Worm (Caenorhabditis elegans) whole organism, L1 larva: Measurements from ENCODE around the gene T22B7.22.

Experiments used
- C04F5.9 ChIP-seq: sonication (generic microtip); optimal IDR thresholded peaks from 2 replicates; lab custom pipeline; 2016; ENCODE audit warnings: missing genetic modification characterization, missing compliant biosample characterization
- C34B4.2 ChIP-seq: sonication (generic microtip); optimal IDR thresholded peaks from 2 replicates; lab custom pipeline; 2017; ENCODE audit warnings: mild to moderate bottlenecking, missing genetic modification characterization, missing compliant biosample characterization
- Y116A8C.19 ChIP-seq: sonication (generic microtip); optimal IDR thresholded peaks from 2 replicates; lab custom pipeline; 2016; ENCODE audit warnings: missing compliant biosample characterization, missing genetic modification characterization, borderline replicate concordance
- blmp-1 ChIP-seq: fragments of 150-350 bp; optimal IDR thresholded peaks from 2 replicates; lab custom pipeline; 2014; ENCODE audit warnings: missing biosample characterization, missing genetic modification characterization
- dpl-1 ChIP-seq, 3 experiments: fragments of 150-350 bp in 2 of 3; sonication (generic microtip) in 1 of 3; optimal IDR thresholded peaks; 2 replicates each; lab custom pipeline; 2014 to 2017; ENCODE audit warnings: missing biosample characterization in 3 of 3, missing genetic modification characterization in 3 of 3, missing genetic modification reagents in 3 of 3
- efl-1 ChIP-seq, 4 experiments: fragments of 150-350 bp; optimal IDR thresholded peaks in 3 of 4; peaks in 1 of 4; 1 replicate in 1 of 4; 2 replicates in 3 of 4; lab custom pipeline; 2014; ENCODE audit warnings: missing biosample characterization in 2 of 4, missing genetic modification characterization in 2 of 4, missing genetic modification reagents in 2 of 4
- lin-14 ChIP-seq: fragments of 200-800 bp; sonication (Bioruptor generic); optimal IDR thresholded peaks from 2 replicates; lab custom pipeline; 2018; ENCODE audit warnings: mild to moderate bottlenecking, missing genetic modification characterization, moderate library complexity, missing compliant biosample characterization
- nhr-76 ChIP-seq: sonication (generic microtip); optimal IDR thresholded peaks from 2 replicates; lab custom pipeline; 2017; ENCODE audit warnings: missing biosample characterization, missing genetic modification characterization
- unc-62 ChIP-seq: fragments of 150-350 bp; optimal IDR thresholded peaks from 2 replicates; lab custom pipeline; 2014; ENCODE audit warnings: missing biosample characterization, missing genetic modification reagents, missing genetic modification characterization

- TF ChIP-seq efl-1 (optimal IDR thresholded peaks at IDR 0.05; lab: Kevin White, UChicago) (no peak), efl-1 (GFP tag; optimal IDR thresholded peaks at IDR 0.05 in 1 of 2; lab: Kevin White, UChicago) (peak in 1 of 2 experiments; percentile 4), nhr-76 (tag; lab: Kevin White, UChicago) (no peak), lin-14 (GFP tag; lab: Kevin White, UChicago) (no peak), unc-62 (GFP tag; lab: Kevin White, UChicago) (no peak), blmp-1 (tag; lab: Kevin White, UChicago) (no peak), C34B4.2 (no peak), dpl-1 (GFP tag; optimal IDR thresholded peaks at IDR 0.05; lab: Kevin White, UChicago) (no peak), Y116A8C.19 (no peak), C04F5.9 (no peak)
These were observed 39.8 kb downstream of the T22B7.22 start for ce11 chrX:5699555-5699954.
